Worm (Caenorhabditis elegans) whole organism, L4/young adult: ENCODE measurements around the gene nth-1.
A peak's percentile ranks its signal among the peaks of the same experiment; 100 is the strongest.

Experiments used
- W03F9.2 ChIP-seq: fragments of 150-350 bp; optimal IDR thresholded peaks from 2 replicates; lab custom pipeline; 2014; ENCODE audit warnings: missing biosample characterization, missing genetic modification characterization
- dao-5 ChIP-seq: sonication (generic microtip); optimal IDR thresholded peaks from 2 replicates; lab custom pipeline; 2016; ENCODE audit warnings: missing genotype, missing genetic modification characterization, moderate library complexity, missing compliant biosample characterization
- him-1 ChIP-seq: sonication (generic microtip); optimal IDR thresholded peaks from 2 replicates; lab custom pipeline; 2016; ENCODE audit warnings: missing genotype, missing genetic modification reagents, missing genetic modification characterization, missing compliant biosample characterization

nth-1 gene

DNA sequence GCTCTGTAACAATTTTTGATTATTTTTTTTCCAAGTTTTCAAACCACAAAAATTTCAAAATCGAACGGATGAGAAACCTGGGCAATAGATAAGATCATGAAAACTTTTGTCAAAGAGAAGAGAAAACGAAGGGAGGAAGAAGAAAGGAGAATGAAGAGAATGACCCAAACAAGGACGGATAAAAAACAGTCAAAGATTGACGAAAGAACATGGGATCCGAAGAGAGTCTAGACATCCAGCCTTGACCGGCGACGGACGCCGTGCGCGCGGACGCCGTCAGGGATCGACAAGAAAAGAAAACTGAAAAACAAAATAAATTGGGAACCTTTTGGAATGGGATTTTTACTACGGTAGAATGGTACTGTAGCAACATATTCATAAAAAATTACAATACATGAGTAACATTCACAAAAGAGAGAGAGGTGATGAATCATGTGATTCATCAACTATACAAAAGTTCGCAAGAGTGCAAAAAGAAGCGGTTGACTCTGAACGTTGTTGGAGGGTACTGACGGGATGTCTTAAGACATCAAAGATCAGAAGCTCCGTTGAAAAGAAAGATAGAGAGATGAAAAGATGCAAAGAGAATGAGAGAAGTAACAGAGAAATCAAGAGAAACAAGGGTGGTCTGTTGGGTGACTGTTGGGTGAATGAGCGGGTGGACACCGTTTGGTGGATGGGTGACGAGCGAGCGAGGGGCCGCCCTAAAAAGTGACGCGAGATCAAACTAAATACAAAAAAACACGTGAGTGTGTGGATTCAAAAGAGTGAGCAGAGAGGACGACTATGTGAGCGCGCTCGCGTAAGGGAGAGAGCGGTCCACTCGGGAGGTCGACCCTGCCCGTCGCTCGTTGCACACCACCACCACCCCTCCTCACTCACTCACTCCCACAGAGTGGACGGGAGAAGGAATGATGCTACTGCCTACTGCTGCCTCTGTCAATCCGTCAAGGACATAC lies 13.6 kb downstream of the nth-1 start, which contains the start of gene sup-26:
sup-26 (minus strand) TSS at position 10 of the 959 bp plus-strand sequence.
- TF ChIP-seq him-1 (tag; lab: Kevin White, UChicago) (no peak), W03F9.2 (tag; lab: Kevin White, UChicago) (no peak), dao-5 (no peak)

ce11 chrIII:4278203-4278602 lies 15.8 kb downstream of the nth-1 start:
- TF ChIP-seq W03F9.2 (tag; lab: Kevin White, UChicago) (no peak), dao-5 (no peak)

DNA sequence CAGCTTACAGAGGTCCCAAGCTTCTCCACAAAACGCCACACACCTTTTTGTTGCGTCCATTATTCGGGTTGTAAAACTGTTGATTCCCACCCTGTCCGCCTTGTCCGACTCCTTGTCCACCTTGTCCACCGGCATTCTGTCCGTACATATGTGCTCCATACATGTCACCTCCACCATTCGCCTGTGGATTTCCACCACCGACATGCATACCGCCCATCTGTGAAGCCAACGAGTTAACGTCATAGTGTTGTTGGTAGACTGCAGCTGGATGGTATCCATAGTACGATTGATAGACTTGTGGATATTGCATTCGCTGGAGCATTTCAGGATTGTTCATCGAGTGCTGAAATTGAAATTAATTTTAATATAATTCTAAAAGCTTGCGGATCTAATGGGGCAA lies 16.3 kb downstream of the nth-1 start:
- TF ChIP-seq dao-5 (no peak), him-1 (tag; lab: Kevin White, UChicago) (no peak)

ce11 chrIII:4276277-4276676 lies 17.8 kb downstream of the nth-1 start:
- TF ChIP-seq W03F9.2 (tag; lab: Kevin White, UChicago) (no peak), him-1 (tag; lab: Kevin White, UChicago) (no peak), dao-5 (no peak)

DNA sequence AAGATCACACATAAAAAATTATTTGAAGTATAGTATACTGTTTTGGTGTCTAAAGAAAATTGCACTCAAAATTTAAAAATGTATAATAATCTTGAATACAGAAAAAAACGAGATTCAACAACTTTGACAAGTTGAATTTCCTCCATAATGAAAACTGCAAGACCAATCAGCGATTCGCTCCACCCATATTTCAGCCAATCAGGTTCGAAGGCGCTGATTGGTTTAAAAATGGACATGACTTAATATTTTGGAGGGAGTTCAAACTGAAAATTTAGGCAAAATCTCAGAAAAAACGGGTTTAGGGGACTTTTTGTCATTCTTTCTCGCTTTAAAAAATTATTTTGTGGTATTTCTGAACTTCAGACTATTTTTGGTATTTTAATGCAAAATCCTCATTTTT lies 18.3 kb downstream of the nth-1 start:
- TF ChIP-seq him-1 (tag; lab: Kevin White, UChicago) = no peak
- TF ChIP-seq W03F9.2 (tag; lab: Kevin White, UChicago) = no peak
- no peak for TF ChIP-seq dao-5

- no peak for TF ChIP-seq W03F9.2 (tag; lab: Kevin White, UChicago)
- no peak for TF ChIP-seq him-1 (tag; lab: Kevin White, UChicago)
- no peak for TF ChIP-seq dao-5
Measured at ce11 chrIII:4274524-4274923, 19.5 kb downstream of the nth-1 start.

ce11 chrIII:4272864-4273263 lies 21.2 kb downstream of the nth-1 start:
- TF ChIP-seq dao-5 (no peak), him-1 (tag; lab: Kevin White, UChicago) (no peak), W03F9.2 (tag; lab: Kevin White, UChicago) (no peak)

ce11 chrIII:4271059-4271458 lies 23.0 kb downstream of the nth-1 start:
- TF ChIP-seq W03F9.2 (tag; lab: Kevin White, UChicago) (no peak), him-1 (tag; lab: Kevin White, UChicago) (no peak), dao-5 (no peak)

- TF ChIP-seq him-1 (tag; lab: Kevin White, UChicago) (no peak), W03F9.2 (tag; lab: Kevin White, UChicago) (peak; percentile 64)
Measured at ce11 chrIII:4269220-4269935, 24.7 kb downstream of the nth-1 start, which contains the start of the genes sftb-1 and R10E4.1. Gene sftb-1, minus strand, starts transcription at chrIII:4269270. Gene R10E4.1, plus strand, starts transcription at chrIII:4269743.

ce11 chrIII:4265892-4266291 lies 28.2 kb downstream of the nth-1 start:
- TF ChIP-seq him-1 (tag; lab: Kevin White, UChicago) (no peak), W03F9.2 (tag; lab: Kevin White, UChicago) (no peak), dao-5 (no peak)

DNA sequence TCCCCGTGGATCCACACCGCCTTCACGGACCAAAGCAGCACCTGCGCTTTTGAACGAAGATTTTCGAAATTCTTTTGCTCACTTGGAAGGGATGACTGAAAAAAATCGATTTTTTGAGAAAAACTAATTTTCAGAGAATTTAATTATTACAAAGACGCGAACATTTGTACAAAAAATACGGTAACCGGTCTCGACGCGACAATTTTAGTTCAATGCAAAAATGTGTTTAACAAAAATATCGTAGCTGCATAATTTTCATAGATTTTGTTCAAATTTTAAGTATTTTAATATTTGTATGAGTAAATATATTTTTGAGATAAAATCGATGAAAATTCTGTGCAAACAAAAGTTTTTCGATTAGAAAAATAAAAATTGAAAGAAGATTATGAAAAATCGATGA lies 31.0 kb downstream of the nth-1 start, which contains the start of gene T08A11.1:
T08A11.1 (minus strand) TSS at position 101 of the 400 bp plus-strand sequence.
- TF ChIP-seq him-1 (tag; lab: Kevin White, UChicago) (no peak), W03F9.2 (tag; lab: Kevin White, UChicago) (no peak), dao-5 (no peak)

ce11 chrIII:4257896-4258295 lies 36.2 kb downstream of the nth-1 start:
- TF ChIP-seq him-1 (tag; lab: Kevin White, UChicago) = no peak
- no peak for TF ChIP-seq W03F9.2 (tag; lab: Kevin White, UChicago)
- TF ChIP-seq dao-5 = no peak

DNA sequence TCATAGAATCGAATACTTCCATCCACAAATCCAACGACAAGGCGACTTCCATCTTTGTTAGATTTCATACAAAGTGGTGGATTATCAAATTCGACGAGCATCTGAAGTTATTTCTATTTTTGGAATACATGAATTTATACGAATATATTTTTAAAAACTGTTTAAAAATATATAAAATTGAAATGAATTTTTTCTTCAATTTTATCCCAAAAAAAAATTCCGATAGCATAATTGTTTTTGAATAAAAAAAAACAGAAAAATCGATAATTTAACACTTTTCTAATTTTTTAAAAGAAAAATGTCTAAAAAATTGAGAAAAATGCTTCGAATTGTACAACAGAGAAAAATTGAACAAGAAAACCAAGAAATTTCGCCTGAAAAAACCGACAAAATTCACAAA lies 46.5 kb downstream of the nth-1 start, which contains the start of gene Y44F5A.1:
Y44F5A.1 (minus strand) TSS at position 101 of the 400 bp plus-strand sequence.
- no peak for TF ChIP-seq dao-5
- no peak for TF ChIP-seq him-1 (tag; lab: Kevin White, UChicago)
- TF ChIP-seq W03F9.2 (tag; lab: Kevin White, UChicago) = no peak

DNA sequence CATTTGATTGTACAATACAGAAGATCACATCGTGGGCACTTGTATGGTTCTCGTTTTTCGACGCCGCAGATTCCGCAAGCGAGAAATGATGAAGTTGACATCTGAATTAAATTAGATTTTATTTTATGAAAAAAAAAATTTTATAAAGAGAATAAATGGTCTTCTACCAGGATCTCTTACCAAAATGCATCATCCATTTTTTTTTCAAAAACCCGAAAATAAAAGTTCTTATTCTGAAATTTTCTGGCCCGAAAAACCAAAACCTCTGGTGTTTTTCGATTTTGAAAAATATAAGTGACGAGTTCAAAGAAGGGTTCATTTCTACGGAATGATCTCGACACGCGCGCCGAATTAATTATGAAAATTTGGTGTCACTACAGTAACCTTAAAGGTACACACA lies 49.8 kb downstream of the nth-1 start, which contains the start of gene zhit-2:
zhit-2 (minus strand) TSS at position 101 of the 400 bp plus-strand sequence.
- TF ChIP-seq dao-5 (no peak), W03F9.2 (tag; lab: Kevin White, UChicago) (no peak), him-1 (tag; lab: Kevin White, UChicago) (no peak)
